Fruit fly (Drosophila melanogaster) whole organism, embryonic: ENCODE results near the gene Pop5.
A peak's percentile ranks its signal among the peaks of the same experiment; 100 is the strongest.

Experiments
- Atf6 ChIP-seq: fragments of 200-800 bp; sonication (Bioruptor generic); IDR thresholded peaks from 2 replicates; pipeline ENCODE4 v1.3.6; 2022; ENCODE audit warnings: missing biosample characterization, missing genetic modification characterization
- Bdp1 ChIP-seq: fragments of 200-800 bp; sonication (Bioruptor generic); optimal IDR thresholded peaks from 3 replicates; lab custom pipeline; 2016; ENCODE audit warnings: missing biosample characterization, missing genetic modification characterization
- Blimp-1 ChIP-seq: fragments of 200-800 bp; sonication (Bioruptor generic); optimal IDR thresholded peaks from 3 replicates; lab custom pipeline; 2018; ENCODE audit warnings: missing biosample characterization, missing genetic modification characterization, mild to moderate bottlenecking, moderate library complexity, missing genetic modification reagents
- Bteb2 ChIP-seq: fragments of 200-800 bp; sonication (Bioruptor generic); optimal IDR thresholded peaks from 2 replicates; lab custom pipeline; 2016; ENCODE audit warnings: missing biosample characterization, missing genetic modification characterization
- CG11093 ChIP-seq: fragments of 200-800 bp; sonication (Bioruptor generic); IDR thresholded peaks from 3 replicates; pipeline ENCODE4 v1.3.6; 2022; ENCODE audit warnings: missing biosample characterization, missing genetic modification characterization
- CG11560 ChIP-seq: fragments of 200-800 bp; sonication (Bioruptor generic); IDR thresholded peaks from 3 replicates; pipeline ENCODE4 v1.3.6; 2022; ENCODE audit warnings: missing biosample characterization, missing genetic modification characterization
- CG13624 ChIP-seq: fragments of 200-800 bp; sonication (Bioruptor generic); optimal IDR thresholded peaks from 2 replicates; lab custom pipeline; 2016; ENCODE audit warnings: missing biosample characterization, missing genetic modification characterization
- CG13894 ChIP-seq: fragments of 200-800 bp; sonication (Bioruptor generic); optimal IDR thresholded peaks from 3 replicates; lab custom pipeline; 2018; ENCODE audit warnings: missing biosample characterization, mild to moderate bottlenecking, missing genetic modification characterization, moderate library complexity
- CG15479 ChIP-seq: fragments of 200-800 bp; sonication (Bioruptor generic); optimal IDR thresholded peaks from 3 replicates; lab custom pipeline; 2019; ENCODE audit warnings: missing biosample characterization, mild to moderate bottlenecking, missing genetic modification characterization, moderate library complexity
- CG15514 ChIP-seq: fragments of 200-800 bp; sonication (Bioruptor generic); optimal IDR thresholded peaks from 3 replicates; lab custom pipeline; 2017; ENCODE audit warnings: missing biosample characterization, missing genetic modification characterization, mild to moderate bottlenecking, moderate library complexity, missing genetic modification reagents
- CG1603 ChIP-seq: fragments of 200-800 bp; sonication (Bioruptor generic); optimal IDR thresholded peaks from 2 replicates; lab custom pipeline; 2019; ENCODE audit warnings: missing biosample characterization, mild to moderate bottlenecking, missing genetic modification characterization, moderate library complexity
- CG16779 ChIP-seq: fragments of 200-800 bp; sonication (Bioruptor generic); IDR thresholded peaks from 2 replicates; pipeline ENCODE4 v1.3.6; 2022; ENCODE audit warnings: missing biosample characterization, missing genetic modification characterization
- CG1792 ChIP-seq: fragments of 200-800 bp; sonication (Bioruptor generic); optimal IDR thresholded peaks from 2 replicates; lab custom pipeline; 2016; ENCODE audit warnings: missing biosample characterization, missing genetic modification characterization
- CG18262 ChIP-seq: fragments of 200-800 bp; optimal IDR thresholded peaks from 3 replicates; lab custom pipeline; 2019; ENCODE audit warnings: missing biosample characterization, mild to moderate bottlenecking, missing genetic modification characterization, moderate library complexity
- CG2129 ChIP-seq: fragments of 200-800 bp; sonication (Bioruptor generic); IDR thresholded peaks from 2 replicates; pipeline ENCODE4 v1.3.6; 2022; ENCODE audit warnings: missing biosample characterization, missing genetic modification characterization; ENCODE audit not compliant: partially characterized antibody
- CG2202 ChIP-seq: fragments of 200-800 bp; sonication (Bioruptor generic); optimal IDR thresholded peaks from 2 replicates; lab custom pipeline; 2018; ENCODE audit warnings: missing biosample characterization, mild to moderate bottlenecking, missing genetic modification characterization
- CG30020 ChIP-seq: fragments of 200-800 bp; optimal IDR thresholded peaks from 2 replicates; lab custom pipeline; 2019; ENCODE audit warnings: missing biosample characterization, mild to moderate bottlenecking, missing genetic modification characterization, moderate library complexity
- CG3407 ChIP-seq: fragments of 200-800 bp; sonication (Bioruptor generic); optimal IDR thresholded peaks from 2 replicates; lab custom pipeline; 2018; ENCODE audit warnings: missing biosample characterization, mild to moderate bottlenecking, missing genetic modification characterization
- CG7372 ChIP-seq: fragments of 200-800 bp; sonication (Bioruptor generic); IDR thresholded peaks from 2 replicates; pipeline ENCODE4 v1.3.6; 2022; ENCODE audit warnings: missing biosample characterization, missing genetic modification characterization
- CG8359 ChIP-seq: fragments of 200-800 bp; sonication (Bioruptor generic); optimal IDR thresholded peaks from 2 replicates; lab custom pipeline; 2017; ENCODE audit warnings: missing biosample characterization, mild to moderate bottlenecking, missing genetic modification characterization, borderline replicate concordance
- CG8765 ChIP-seq: fragments of 200-800 bp; sonication (Bioruptor generic); IDR thresholded peaks from 2 replicates; pipeline ENCODE4 v1.3.6; 2022; ENCODE audit warnings: missing biosample characterization, missing genetic modification characterization
- Chrac-16 ChIP-seq: fragments of 200-800 bp; sonication (Bioruptor generic); optimal IDR thresholded peaks from 3 replicates; lab custom pipeline; 2016; ENCODE audit warnings: missing biosample characterization, missing genetic modification characterization
- D19B ChIP-seq: fragments of 200-800 bp; sonication (Bioruptor generic); optimal IDR thresholded peaks from 2 replicates; lab custom pipeline; 2017; ENCODE audit warnings: missing biosample characterization, mild to moderate bottlenecking, missing genetic modification characterization
- Deaf1 ChIP-seq: fragments of 200-800 bp; optimal IDR thresholded peaks from 3 replicates; lab custom pipeline; 2019; ENCODE audit warnings: missing biosample characterization, mild to moderate bottlenecking, missing genetic modification characterization, moderate library complexity
- Drgx ChIP-seq: fragments of 200-800 bp; sonication (Bioruptor generic); IDR thresholded peaks from 2 replicates; pipeline ENCODE4 v1.3.6; 2022; ENCODE audit warnings: missing biosample characterization, missing genetic modification characterization
- Fer1 ChIP-seq: fragments of 200-800 bp; sonication (Bioruptor generic); optimal IDR thresholded peaks from 2 replicates; lab custom pipeline; 2017; ENCODE audit warnings: missing biosample characterization, mild to moderate bottlenecking, missing genetic modification characterization
- Hand ChIP-seq: fragments of 200-800 bp; sonication (Bioruptor generic); optimal IDR thresholded peaks from 2 replicates; lab custom pipeline; 2017; ENCODE audit warnings: mild to moderate bottlenecking, missing biosample characterization, missing genetic modification reagents, missing genetic modification characterization
- MBD-R2 ChIP-seq: fragments of 200-800 bp; sonication (Bioruptor generic); IDR thresholded peaks from 2 replicates; pipeline ENCODE4 v1.3.6; 2022; ENCODE audit warnings: missing biosample characterization, missing genetic modification characterization
- Oaz ChIP-seq: fragments of 200-800 bp; sonication (Bioruptor generic); IDR thresholded peaks from 2 replicates; pipeline ENCODE4 v1.3.6; 2022; ENCODE audit warnings: missing biosample characterization, missing genetic modification characterization
- Rfx ChIP-seq: fragments of 200-800 bp; sonication (Bioruptor generic); IDR thresholded peaks from 2 replicates; pipeline ENCODE4 v1.3.6; 2022; ENCODE audit warnings: missing biosample characterization, missing genetic modification characterization
- Ssrp ChIP-seq: fragments of 200-800 bp; sonication (Bioruptor generic); optimal IDR thresholded peaks from 2 replicates; lab custom pipeline; 2018; ENCODE audit warnings: missing biosample characterization, mild to moderate bottlenecking, missing genetic modification characterization, moderate library complexity
- Stat92E ChIP-seq, 3 experiments: fragments of >200 bp in 2 of 3; fragments of 200-800 bp in 1 of 3; sonication (Bioruptor generic) in 1 of 3; optimal IDR thresholded peaks; 2 replicates each; lab custom pipeline; 2017 to 2019; ENCODE audit warnings: missing biosample characterization in 3 of 3, missing genetic modification characterization in 3 of 3, mild to moderate bottlenecking in 1 of 3, moderate library complexity in 1 of 3
- Taf1 ChIP-seq: fragments of 200-800 bp; sonication (Bioruptor generic); IDR thresholded peaks from 2 replicates; pipeline ENCODE4 v1.3.6; 2022; ENCODE audit warnings: missing biosample characterization, missing genetic modification characterization
- Vsx1 ChIP-seq: fragments of 200-800 bp; sonication (Bioruptor generic); optimal IDR thresholded peaks from 2 replicates; lab custom pipeline; 2017; ENCODE audit warnings: missing biosample characterization, mild to moderate bottlenecking, missing genetic modification characterization, missing genetic modification reagents
- Xbp1 ChIP-seq: fragments of 200-800 bp; sonication (Bioruptor generic); optimal IDR thresholded peaks from 3 replicates; lab custom pipeline; 2016; ENCODE audit warnings: missing biosample characterization, mild to moderate bottlenecking, missing genetic modification characterization
- ase ChIP-seq: fragments of 200-800 bp; sonication (Bioruptor generic); IDR thresholded peaks from 3 replicates; pipeline ENCODE4 v1.3.6; 2022; ENCODE audit warnings: missing biosample characterization, missing genetic modification characterization
- bsh ChIP-seq, 2 experiments: fragments of 200-800 bp; sonication (Bioruptor generic); optimal IDR thresholded peaks; 2 replicates each; lab custom pipeline; 2017 to 2018; ENCODE audit warnings: mild to moderate bottlenecking in 2 of 2, missing biosample characterization in 2 of 2, missing genetic modification characterization in 2 of 2, moderate library complexity in 1 of 2
- croc ChIP-seq: fragments of 200-800 bp; sonication (Bioruptor generic); conservative IDR thresholded peaks from 3 replicates; pipeline ENCODE4 v1.3.6; 2022; ENCODE audit warnings: missing biosample characterization, missing genetic modification characterization
- dati ChIP-seq: fragments of 200-800 bp; sonication (Bioruptor generic); IDR thresholded peaks from 2 replicates; pipeline ENCODE4 v1.3.6; 2022; ENCODE audit warnings: missing biosample characterization, missing genetic modification characterization
- ems ChIP-seq: fragments of 200-800 bp; sonication (Bioruptor generic); optimal IDR thresholded peaks from 3 replicates; lab custom pipeline; 2016; ENCODE audit warnings: missing biosample characterization, missing genetic modification characterization
- fru ChIP-seq: fragments of >200 bp; optimal IDR thresholded peaks from 2 replicates; lab custom pipeline; 2017
- gcm2 ChIP-seq: fragments of 200-800 bp; sonication (Bioruptor generic); optimal IDR thresholded peaks from 2 replicates; lab custom pipeline; 2016; ENCODE audit warnings: missing biosample characterization, missing genetic modification characterization
- knrl ChIP-seq: fragments of 200-800 bp; sonication (Bioruptor generic); IDR thresholded peaks from 3 replicates; pipeline ENCODE4 v1.3.6; 2022; ENCODE audit warnings: missing biosample characterization, missing genetic modification characterization; ENCODE audit not compliant: partially characterized antibody
- lmd ChIP-seq: fragments of 200-800 bp; sonication (Bioruptor generic); IDR thresholded peaks from 2 replicates; pipeline ENCODE4 v1.3.6; 2022; ENCODE audit warnings: missing biosample characterization, missing genetic modification characterization
- mam ChIP-seq: fragments of 200-800 bp; sonication (Bioruptor generic); optimal IDR thresholded peaks from 3 replicates; lab custom pipeline; 2016; ENCODE audit warnings: missing biosample characterization, missing genetic modification characterization
- nom ChIP-seq: fragments of 200-800 bp; sonication (Bioruptor generic); optimal IDR thresholded peaks from 2 replicates; lab custom pipeline; 2017; ENCODE audit warnings: missing biosample characterization, missing genetic modification characterization, mild to moderate bottlenecking, moderate library complexity, missing genetic modification reagents
- run ChIP-seq: fragments of 200-800 bp; sonication (Bioruptor generic); optimal IDR thresholded peaks from 3 replicates; lab custom pipeline; 2018; ENCODE audit warnings: missing biosample characterization, mild to moderate bottlenecking, missing genetic modification characterization
- so ChIP-seq: fragments of 200-800 bp; sonication (Bioruptor generic); IDR thresholded peaks from 3 replicates; pipeline ENCODE4 v1.3.6; 2022; ENCODE audit warnings: missing biosample characterization, missing genetic modification characterization
- tap ChIP-seq: fragments of 200-800 bp; optimal IDR thresholded peaks from 3 replicates; lab custom pipeline; 2019; ENCODE audit warnings: missing biosample characterization, mild to moderate bottlenecking, missing genetic modification characterization, moderate library complexity
- tio ChIP-seq: fragments of 200-800 bp; sonication (Bioruptor generic); optimal IDR thresholded peaks from 2 replicates; lab custom pipeline; 2017; ENCODE audit warnings: missing biosample characterization, missing genetic modification characterization, inconsistent platforms

Pop5 gene

DNA sequence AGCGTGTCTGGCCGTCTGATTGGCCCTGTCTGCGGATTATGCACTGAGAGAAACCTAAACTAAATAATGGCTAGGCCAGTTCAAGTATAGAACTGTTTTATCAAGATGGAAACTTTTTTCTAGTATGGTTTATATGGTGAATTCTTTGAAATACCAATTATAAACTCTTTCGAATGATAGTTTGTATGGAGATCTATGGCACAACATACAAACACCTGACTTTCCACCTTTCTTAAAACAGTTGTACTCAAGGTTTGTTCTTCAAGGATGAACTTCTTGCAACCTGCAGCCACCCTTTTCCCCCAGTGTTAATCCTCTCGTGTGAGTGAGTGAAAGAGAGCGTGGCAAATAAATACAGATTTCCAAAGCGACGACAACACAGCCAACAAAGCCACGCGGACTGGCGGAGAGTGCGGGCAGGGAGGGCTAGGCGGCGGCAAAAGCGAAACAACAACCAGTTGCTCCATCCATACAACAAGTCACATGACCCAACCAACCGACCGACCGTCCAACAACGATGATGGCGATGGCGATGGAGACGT is 40.5 kb downstream of the Pop5 start (continued):
- TF ChIP-seq CG15514 (GFP tag; lab: Kevin White, UChicago) = peak; percentile 66
- peak; percentile 76 for TF ChIP-seq Hand (GFP tag; lab: Kevin White, UChicago)
- TF ChIP-seq Xbp1 (GFP tag; lab: Kevin White, UChicago) = peak; percentile 84
- peak; percentile 72 for TF ChIP-seq D19B (GFP tag; lab: Kevin White, UChicago)
- peak; percentile 60 for TF ChIP-seq CG3407 (GFP tag; lab: Kevin White, UChicago)
- TF ChIP-seq CG11093 = peak; percentile 86
- peak; percentile 88 for TF ChIP-seq mam
- peak; percentile 8 for TF ChIP-seq CG8359 (GFP tag; lab: Kevin White, UChicago)
- peak; percentile 55 for TF ChIP-seq MBD-R2 (GFP tag; lab: Robert Waterston, UW)
- peak; percentile 77 to 79 for TF ChIP-seq bsh (GFP tag; optimal IDR thresholded peaks at IDR 0.05; lab: Kevin White, UChicago)
- peak; percentile 73 for TF ChIP-seq Drgx (GFP tag; lab: Robert Waterston, UW)
- TF ChIP-seq ems = peak; percentile 89
- TF ChIP-seq Atf6 = peak; percentile 86
- TF ChIP-seq fru (lab: Kevin White, UChicago) = no peak
- TF ChIP-seq Bdp1 (GFP tag; lab: Kevin White, UChicago) = peak; percentile 61
- peak; percentile 40 for TF ChIP-seq CG13894 (tag; lab: Kevin White, UChicago)
- peak; percentile 64 for TF ChIP-seq Deaf1
- TF ChIP-seq lmd = peak; percentile 92
- TF ChIP-seq dati (GFP tag; lab: Robert Waterston, UW) = peak; percentile 48; the same call in 1 of the 2 replicates
- peak; percentile 67 for TF ChIP-seq Taf1 (GFP tag; lab: Robert Waterston, UW)
- peak; percentile 80 for TF ChIP-seq Oaz (GFP tag; lab: Robert Waterston, UW)
- no peak for TF ChIP-seq CG15479
- peak; percentile 89 for TF ChIP-seq CG13624 (GFP tag; lab: Kevin White, UChicago)
- peak; percentile 89 for TF ChIP-seq nom (GFP tag; lab: Kevin White, UChicago)
- peak; percentile 74 for TF ChIP-seq gcm2 (GFP tag; lab: Kevin White, UChicago)
- peak; percentile 58 for TF ChIP-seq Vsx1 (GFP tag; lab: Kevin White, UChicago)
- peak; percentile 77 for TF ChIP-seq croc (GFP tag; lab: Robert Waterston, UW)
- peak; percentile 82 for TF ChIP-seq CG7372
- TF ChIP-seq Chrac-16 = peak; percentile 78
- peak; percentile 78 for TF ChIP-seq tap
- no peak for TF ChIP-seq Stat92E (GFP tag; optimal IDR thresholded peaks at IDR 0.05; lab: Kevin White, UChicago)
- peak; percentile 1 for TF ChIP-seq CG2202
- TF ChIP-seq CG16779 (GFP tag; lab: Robert Waterston, UW) = no peak; the same call in 1 of the 2 replicates
- peak; percentile 87 for TF ChIP-seq Rfx (GFP tag; lab: Robert Waterston, UW)
- no peak for TF ChIP-seq CG2129 (GFP tag; lab: Robert Waterston, UW)
- TF ChIP-seq CG18262 (tag; lab: Kevin White, UChicago) = peak; percentile 87
- TF ChIP-seq CG1603 (tag; lab: Kevin White, UChicago) = peak; percentile 71
- peak; percentile 85 for TF ChIP-seq Ssrp (tag; lab: Kevin White, UChicago)
- peak; percentile 81 for TF ChIP-seq run (tag; lab: Kevin White, UChicago)
- peak; percentile 87 for TF ChIP-seq CG1792 (GFP tag; lab: Kevin White, UChicago)
- peak; percentile 87 for TF ChIP-seq Fer1
- peak; percentile 74 for TF ChIP-seq ase (GFP tag; lab: Robert Waterston, UW)
- peak; percentile 86 for TF ChIP-seq tio (GFP tag; lab: Kevin White, UChicago)
- TF ChIP-seq CG11560 (tag; lab: Robert Waterston, UW) = peak; percentile 72
- TF ChIP-seq Bteb2 (GFP tag; lab: Kevin White, UChicago) = peak; percentile 89
- peak; percentile 55 for TF ChIP-seq CG30020
- peak; percentile 80 for TF ChIP-seq Blimp-1 (GFP tag; lab: Kevin White, UChicago)
- peak; percentile 93 for TF ChIP-seq so (GFP tag; lab: Robert Waterston, UW)
- 0 out of 2 replicates have a peak, but pooled peaks have one; percentile 25 for TF ChIP-seq CG8765 (GFP tag; lab: Robert Waterston, UW)
- TF ChIP-seq knrl (GFP tag; lab: Robert Waterston, UW) = no peak
